Fruit fly (Drosophila melanogaster) S2 (cell line): ENCODE results near the gene crp.

Source experiments
- CG8478 ChIP-seq: fragments of >200 bp; optimal IDR thresholded peaks from 2 replicates; lab custom pipeline; 2018
- CTCF ChIP-seq, 2 experiments: fragments of >200 bp; optimal IDR thresholded peaks; 2 replicates each; lab custom pipeline; 2018

DNA sequence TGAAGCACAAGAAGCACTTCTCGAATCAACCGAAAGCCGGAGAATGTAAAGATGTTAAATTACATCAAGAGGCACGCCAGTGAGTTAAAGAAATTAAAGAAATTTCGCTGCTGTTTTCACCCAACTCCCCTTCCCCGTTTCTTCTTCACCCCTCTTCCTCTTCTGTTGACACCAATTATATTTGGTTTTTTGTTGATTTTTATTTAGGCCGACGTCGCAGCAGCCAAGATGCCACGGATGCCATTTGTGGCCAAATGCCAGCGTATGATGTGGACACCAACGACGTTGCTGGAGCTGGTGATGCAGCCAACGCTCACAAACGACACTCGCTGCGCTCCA, 832 bp upstream of the crp start:
- no peak for TF ChIP-seq CTCF (optimal IDR thresholded peaks at IDR 0.05; lab: Kevin White, UChicago)
- TF ChIP-seq CG8478: no peak
